Fruit fly (Drosophila melanogaster): ENCODE results near the gene CG14826.
A peak's percentile ranks its signal among the peaks of the same experiment; 100 is the strongest.

The CG14826 gene

dm6 chr3L:7249167-7249566 lies 14.9 kb downstream of the CG14826 start, which contains the start of gene Cdc27 (continued):
- TF ChIP-seq wor (GFP tag; IDR thresholded peaks at IDR 0.05) (no peak), CG13624 (GFP tag; optimal IDR thresholded peaks at IDR 0.05) (no peak), Lim3 (GFP tag; IDR thresholded peaks at IDR 0.05) (no peak), CG12299 (tag; optimal IDR thresholded peaks at IDR 0.05) (no peak), zfh1 (GFP tag; IDR thresholded peaks at IDR 0.05) (peak; percentile 61; the same call in 2 of the 3 replicates), oc (tag; optimal IDR thresholded peaks at IDR 0.05) (no peak), CG4360 (GFP tag; IDR thresholded peaks at IDR 0.05) (no peak), CG17612 (GFP tag; IDR thresholded peaks at IDR 0.05) (no peak), CG17912 (GFP tag; optimal IDR thresholded peaks at IDR 0.05) (no peak), Mrtf (GFP tag; IDR thresholded peaks at IDR 0.05) (no peak), CG14014 (GFP tag; IDR thresholded peaks at IDR 0.05) (no peak), Bteb2 (GFP tag; optimal IDR thresholded peaks at IDR 0.05) (peak; percentile 29), bbx (GFP tag; IDR thresholded peaks at IDR 0.05; ENCODE audit: partially characterized antibody) (peak; percentile 78), Dip2 (GFP tag; IDR thresholded peaks at IDR 0.05) (no peak), onecut (GFP tag; IDR thresholded peaks at IDR 0.05) (peak; percentile 47), CG6175 (GFP tag; IDR thresholded peaks at IDR 0.05) (no peak), Pdp1 (GFP tag; optimal IDR thresholded peaks at IDR 0.05) (peak; percentile 21 to 52), GATAe (GFP tag; conservative IDR thresholded peaks at IDR 0.05) (no peak), HmgZ (tag; optimal IDR thresholded peaks at IDR 0.05) (peak; percentile 47), ato (GFP tag; IDR thresholded peaks at IDR 0.05; ENCODE audit: partially characterized antibody) (peak; percentile 75), pfk (GFP tag; optimal IDR thresholded peaks at IDR 0.05) (no peak), seq (GFP tag; IDR thresholded peaks at IDR 0.05) (no peak), CG1024 (GFP tag; IDR thresholded peaks at IDR 0.05) (peak; percentile 91), CG5953 (GFP tag; IDR thresholded peaks at IDR 0.05) (no peak), CG2202 (tag; optimal IDR thresholded peaks at IDR 0.05) (no peak), Eip74EF (GFP tag; optimal IDR thresholded peaks at IDR 0.05) (peak in 1 of 2 experiments; percentile 91), Doc2 (GFP tag; IDR thresholded peaks at IDR 0.05) (no peak), gfzf (GFP tag; optimal IDR thresholded peaks at IDR 0.05) (peak; percentile 91), CG12659 (GFP tag; optimal IDR thresholded peaks at IDR 0.05) (peak; percentile 83), YL-1 (GFP tag; optimal IDR thresholded peaks at IDR 0.05) (peak; percentile 79), ERR (GFP tag; optimal IDR thresholded peaks at IDR 0.05) (no peak), sens-2 (GFP tag; IDR thresholded peaks at IDR 0.05) (no peak), CG4854 (GFP tag; optimal IDR thresholded peaks at IDR 0.05) (peak; percentile 5), CG34422 (GFP tag; IDR thresholded peaks at IDR 0.05) (0 out of 3 replicates have a peak, but pooled peaks have one; percentile 37), CG7556 (GFP tag; optimal IDR thresholded peaks at IDR 0.05) (no peak), toy (GFP tag; IDR thresholded peaks at IDR 0.05) (no peak), Optix (GFP tag; IDR thresholded peaks at IDR 0.05) (no peak), CG17186 (GFP tag; optimal IDR thresholded peaks at IDR 0.05) (peak; percentile 27), CG4820 (GFP tag; optimal IDR thresholded peaks at IDR 0.05) (no peak), bab2 (GFP tag; optimal IDR thresholded peaks at IDR 0.05) (no peak), Atf6 (GFP tag; IDR thresholded peaks at IDR 0.05) (peak; percentile 20; the same call in 1 of the 2 replicates), kni (GFP tag; optimal IDR thresholded peaks at IDR 0.05) (no peak), CG11723 (GFP tag; optimal IDR thresholded peaks at IDR 0.05) (no peak), amos (GFP tag; IDR thresholded peaks at IDR 0.05; ENCODE audit: partially characterized antibody) (peak; percentile 87), Hmx (GFP tag; optimal IDR thresholded peaks at IDR 0.05) (no peak), Sry-β (GFP tag; optimal IDR thresholded peaks at IDR 0.05) (no peak), tx (GFP tag; optimal IDR thresholded peaks at IDR 0.05) (no peak), Spps (tag; optimal IDR thresholded peaks at IDR 0.05) (no peak), Poxn (GFP tag; IDR thresholded peaks at IDR 0.05) (no peak), dm (GFP tag; optimal IDR thresholded peaks at IDR 0.05) (peak; percentile 60), B-H1 (GFP tag; IDR thresholded peaks at IDR 0.05) (no peak), nom (GFP tag; optimal IDR thresholded peaks at IDR 0.05) (no peak)

Data from whole organism, embryonic.